Fruit fly (Drosophila melanogaster) whole organism, prepupa: Measurements from ENCODE around the gene Ude.

Experiments used
- Blimp-1 ChIP-seq: fragments of 200-800 bp; sonication (Bioruptor generic); optimal IDR thresholded peaks from 3 replicates; lab custom pipeline; 2017; ENCODE audit warnings: missing biosample characterization, missing genetic modification characterization, mild to moderate bottlenecking, moderate library complexity, missing genetic modification reagents
- CG10669 ChIP-seq: fragments of 200-800 bp; sonication (Bioruptor generic); optimal IDR thresholded peaks from 3 replicates; lab custom pipeline; 2018; ENCODE audit warnings: missing biosample characterization, mild to moderate bottlenecking, missing genetic modification characterization, moderate library complexity
- CG11294 ChIP-seq: fragments of 200-800 bp; sonication (Bioruptor generic); IDR thresholded peaks from 2 replicates; pipeline ENCODE4 v1.3.6; 2022; ENCODE audit warnings: missing biosample characterization, missing genetic modification characterization
- CG11762 ChIP-seq: fragments of 200-800 bp; sonication (Bioruptor generic); optimal IDR thresholded peaks from 3 replicates; lab custom pipeline; 2016; ENCODE audit warnings: missing biosample characterization, missing genetic modification characterization; ENCODE audit not compliant: insufficient read depth
- CG11902 ChIP-seq: fragments of 200-800 bp; sonication (Bioruptor generic); optimal IDR thresholded peaks from 3 replicates; lab custom pipeline; 2016; ENCODE audit warnings: missing biosample characterization, missing genetic modification characterization
- CG15336 ChIP-seq: fragments of 200-800 bp; sonication (Bioruptor generic); IDR thresholded peaks from 2 replicates; pipeline ENCODE4 v1.3.6; 2022; ENCODE audit warnings: missing biosample characterization, missing genetic modification characterization
- CG1621 ChIP-seq: fragments of 200-800 bp; sonication (Bioruptor generic); optimal IDR thresholded peaks from 3 replicates; lab custom pipeline; 2018; ENCODE audit warnings: missing biosample characterization, mild to moderate bottlenecking, missing genetic modification characterization
- CG16779 ChIP-seq: fragments of 200-800 bp; sonication (Bioruptor generic); optimal IDR thresholded peaks from 3 replicates; lab custom pipeline; 2017; ENCODE audit warnings: missing biosample characterization, mild to moderate bottlenecking, missing genetic modification characterization
- CG31627 ChIP-seq: fragments of 200-800 bp; sonication (Bioruptor generic); optimal IDR thresholded peaks from 3 replicates; lab custom pipeline; 2016; ENCODE audit warnings: missing biosample characterization, missing genetic modification characterization
- CG32006 ChIP-seq: fragments of 200-800 bp; sonication (Bioruptor generic); optimal IDR thresholded peaks from 3 replicates; lab custom pipeline; 2017; ENCODE audit warnings: missing biosample characterization, mild to moderate bottlenecking, missing genetic modification characterization
- CG3919 ChIP-seq: fragments of 200-800 bp; sonication (Bioruptor generic); optimal IDR thresholded peaks from 3 replicates; lab custom pipeline; 2016; ENCODE audit warnings: missing biosample characterization, missing genetic modification characterization
- CG6276 ChIP-seq: fragments of 200-800 bp; sonication (Bioruptor generic); optimal IDR thresholded peaks from 2 replicates; lab custom pipeline; 2017; ENCODE audit warnings: missing biosample characterization, mild to moderate bottlenecking, missing genetic modification characterization
- CG6792 ChIP-seq: fragments of 200-800 bp; sonication (Bioruptor generic); optimal IDR thresholded peaks from 3 replicates; lab custom pipeline; 2016; ENCODE audit warnings: missing biosample characterization, missing genetic modification characterization
- CG6808 ChIP-seq: fragments of 200-800 bp; sonication (Bioruptor generic); optimal IDR thresholded peaks from 3 replicates; lab custom pipeline; 2017; ENCODE audit warnings: missing biosample characterization, missing genetic modification characterization, mild to moderate bottlenecking, moderate library complexity, missing genetic modification reagents
- CG7368 ChIP-seq: fragments of 200-800 bp; sonication (Bioruptor generic); optimal IDR thresholded peaks from 3 replicates; lab custom pipeline; 2016; ENCODE audit warnings: missing biosample characterization, missing genetic modification characterization
- CG8119 ChIP-seq: fragments of 200-800 bp; sonication (Bioruptor generic); IDR thresholded peaks from 3 replicates; pipeline ENCODE4 v1.3.6; 2022; ENCODE audit warnings: missing biosample characterization, missing genetic modification characterization
- CG8319 ChIP-seq: fragments of 200-800 bp; sonication (Bioruptor generic); optimal IDR thresholded peaks from 3 replicates; lab custom pipeline; 2016; ENCODE audit warnings: missing biosample characterization, missing genetic modification characterization
- CG8632 ChIP-seq: fragments of 200-800 bp; sonication (Bioruptor generic); optimal IDR thresholded peaks from 3 replicates; lab custom pipeline; 2016; ENCODE audit warnings: missing biosample characterization, missing genetic modification characterization
- CG9139 ChIP-seq: fragments of 200-800 bp; sonication (Bioruptor generic); optimal IDR thresholded peaks from 3 replicates; lab custom pipeline; 2017; ENCODE audit warnings: missing biosample characterization, mild to moderate bottlenecking, missing genetic modification characterization
- Eip75B ChIP-seq: fragments of 200-800 bp; sonication (Bioruptor generic); optimal IDR thresholded peaks from 3 replicates; lab custom pipeline; 2016; ENCODE audit warnings: missing biosample characterization, missing genetic modification characterization
- Eip78C ChIP-seq: fragments of 200-800 bp; sonication (Bioruptor generic); peaks from one replicate; lab custom pipeline; 2016; ENCODE audit warnings: missing biosample characterization, missing genetic modification characterization
- Eip93F ChIP-seq: fragments of 200-800 bp; sonication (Bioruptor generic); optimal IDR thresholded peaks from 2 replicates; lab custom pipeline; 2016; ENCODE audit warnings: missing biosample characterization, mild to moderate bottlenecking, missing genetic modification characterization
- Ets21C ChIP-seq: fragments of 200-800 bp; sonication (Bioruptor generic); optimal IDR thresholded peaks from 3 replicates; lab custom pipeline; 2016; ENCODE audit warnings: missing biosample characterization, missing genetic modification characterization
- Ets96B ChIP-seq: fragments of 200-800 bp; optimal IDR thresholded peaks from 2 replicates; lab custom pipeline; 2019; ENCODE audit warnings: missing biosample characterization, mild to moderate bottlenecking, missing genetic modification characterization, moderate library complexity
- Gug ChIP-seq: fragments of 200-800 bp; sonication (Bioruptor generic); IDR thresholded peaks from 2 replicates; pipeline ENCODE4 v1.3.6; 2022; ENCODE audit warnings: missing biosample characterization, missing genetic modification characterization
- Hr38 ChIP-seq: sonication (Bioruptor generic); optimal IDR thresholded peaks from 2 replicates; lab custom pipeline; 2016; ENCODE audit warnings: missing biosample characterization, missing genetic modification characterization
- Hr39 ChIP-seq: fragments of 200-800 bp; sonication (Bioruptor generic); optimal IDR thresholded peaks from 2 replicates; lab custom pipeline; 2016; ENCODE audit warnings: missing biosample characterization, missing genetic modification characterization
- Hr4 ChIP-seq: fragments of 200-800 bp; sonication (Bioruptor generic); optimal IDR thresholded peaks from 3 replicates; lab custom pipeline; 2016; ENCODE audit warnings: missing biosample characterization, missing genetic modification characterization
- Lpt ChIP-seq: fragments of 200-800 bp; sonication (Bioruptor generic); optimal IDR thresholded peaks from 3 replicates; lab custom pipeline; 2016; ENCODE audit warnings: missing biosample characterization, missing genetic modification characterization
- Sox102F ChIP-seq: fragments of 200-800 bp; sonication (Bioruptor generic); optimal IDR thresholded peaks from 2 replicates; lab custom pipeline; 2016; ENCODE audit warnings: missing biosample characterization, mild to moderate bottlenecking, missing genetic modification characterization
- achi ChIP-seq: fragments of 200-800 bp; sonication (Bioruptor generic); optimal IDR thresholded peaks from 3 replicates; lab custom pipeline; 2016; ENCODE audit warnings: missing biosample characterization, missing genetic modification characterization
- acj6 ChIP-seq: fragments of 200-800 bp; sonication (Bioruptor generic); optimal IDR thresholded peaks from 3 replicates; lab custom pipeline; 2016; ENCODE audit warnings: missing biosample characterization, missing genetic modification characterization
- dac ChIP-seq: fragments of 200-800 bp; sonication (Bioruptor generic); optimal IDR thresholded peaks from 2 replicates; lab custom pipeline; 2017; ENCODE audit warnings: missing biosample characterization, mild to moderate bottlenecking, missing genetic modification characterization
- dsx ChIP-seq: fragments of 200-800 bp; optimal IDR thresholded peaks from 3 replicates; lab custom pipeline; 2019; ENCODE audit warnings: missing biosample characterization, mild to moderate bottlenecking, missing genetic modification characterization, moderate library complexity; ENCODE audit not compliant: poor library complexity, severe bottlenecking
- eg ChIP-seq: fragments of 200-800 bp; sonication (Bioruptor generic); IDR thresholded peaks from 3 replicates; pipeline ENCODE4 v1.3.6; 2022; ENCODE audit warnings: missing biosample characterization, missing genetic modification characterization
- esn ChIP-seq: fragments of 200-800 bp; sonication (Bioruptor generic); optimal IDR thresholded peaks from 2 replicates; lab custom pipeline; 2016; ENCODE audit warnings: missing biosample characterization, mild to moderate bottlenecking, missing genetic modification characterization, moderate library complexity
- fd59A ChIP-seq: fragments of 200-800 bp; sonication (Bioruptor generic); optimal IDR thresholded peaks from 2 replicates; lab custom pipeline; 2017; ENCODE audit warnings: missing biosample characterization, mild to moderate bottlenecking, missing genetic modification characterization, missing genetic modification reagents
- fd85E ChIP-seq: fragments of 200-800 bp; sonication (Bioruptor generic); optimal IDR thresholded peaks from 3 replicates; lab custom pipeline; 2016; ENCODE audit warnings: missing biosample characterization, missing genetic modification characterization
- fkh ChIP-seq: fragments of 200-800 bp; sonication (Bioruptor generic); optimal IDR thresholded peaks from 3 replicates; lab custom pipeline; 2017; ENCODE audit warnings: missing biosample characterization, mild to moderate bottlenecking, missing genetic modification characterization, moderate library complexity
- lz ChIP-seq: fragments of 200-800 bp; sonication (Bioruptor generic); optimal IDR thresholded peaks from 3 replicates; lab custom pipeline; 2016; ENCODE audit warnings: missing biosample characterization, missing genetic modification characterization
- net ChIP-seq: fragments of 200-800 bp; sonication (Bioruptor generic); optimal IDR thresholded peaks from 3 replicates; lab custom pipeline; 2016; ENCODE audit warnings: missing biosample characterization, missing genetic modification characterization
- pdm3 ChIP-seq: fragments of 200-800 bp; sonication (Bioruptor generic); optimal IDR thresholded peaks from 3 replicates; lab custom pipeline; 2016; ENCODE audit warnings: missing biosample characterization, missing genetic modification characterization
- salr ChIP-seq, 2 experiments: fragments of 200-800 bp; sonication (Bioruptor generic); optimal IDR thresholded peaks; 3 replicates each; lab custom pipeline; 2016 to 2018; ENCODE audit warnings: missing biosample characterization in 2 of 2, missing genetic modification characterization in 2 of 2, mild to moderate bottlenecking in 1 of 2
- svp ChIP-seq: fragments of 200-800 bp; sonication (Bioruptor generic); peaks from one replicate; lab custom pipeline; 2016; ENCODE audit warnings: missing biosample characterization, missing genetic modification characterization
- topi ChIP-seq: fragments of 200-800 bp; sonication (Bioruptor generic); optimal IDR thresholded peaks from 3 replicates; lab custom pipeline; 2016; ENCODE audit warnings: missing biosample characterization, missing genetic modification characterization

Ude gene

dm6 chr3R:24787042-24787565 lies 12.4 kb downstream of the Ude start, which contains the start of gene CG5805 (continued):
- TF ChIP-seq Blimp-1 (GFP tag; lab: Kevin White, UChicago) (peak; percentile 43), CG6276 (GFP tag; lab: Kevin White, UChicago) (no peak), CG7368 (GFP tag; lab: Kevin White, UChicago) (peak; percentile 52), CG11294 (GFP tag; lab: Robert Waterston, UW) (no peak), CG8119 (GFP tag; lab: Robert Waterston, UW) (no peak), topi (GFP tag; lab: Kevin White, UChicago) (peak; percentile 69), acj6 (GFP tag; lab: Kevin White, UChicago) (peak; percentile 58), CG8319 (GFP tag; lab: Kevin White, UChicago) (peak; percentile 62), salr (GFP tag; optimal IDR thresholded peaks at IDR 0.05; lab: Kevin White, UChicago) (peak in 1 of 2 experiments; percentile 71), Lpt (no peak), CG1621 (tag; lab: Kevin White, UChicago) (peak; percentile 55), dsx (GFP tag; lab: Kevin White, UChicago) (no peak), Eip93F (no peak), Hr4 (peak; percentile 35), CG3919 (GFP tag; lab: Kevin White, UChicago) (peak; percentile 78), fd59A (GFP tag; lab: Kevin White, UChicago) (peak; percentile 14), fkh (GFP tag; lab: Kevin White, UChicago) (no peak), dac (GFP tag; lab: Kevin White, UChicago) (peak; percentile 4), CG6792 (GFP tag; lab: Kevin White, UChicago) (peak; percentile 31), fd85E (no peak), CG6808 (GFP tag; lab: Kevin White, UChicago) (peak; percentile 15), CG15336 (GFP tag; lab: Robert Waterston, UW) (no peak), CG9139 (GFP tag; lab: Kevin White, UChicago) (no peak)

- TF ChIP-seq Eip78C (peak; percentile 35), CG11902 (GFP tag; lab: Kevin White, UChicago) (no peak), salr (GFP tag; optimal IDR thresholded peaks at IDR 0.05; lab: Kevin White, UChicago) (no peak), eg (GFP tag; lab: Robert Waterston, UW) (peak; percentile 7; the same call in 1 of the 3 replicates), fd59A (GFP tag; lab: Kevin White, UChicago) (no peak), svp (peak; percentile 67), CG6808 (GFP tag; lab: Kevin White, UChicago) (no peak)
These were observed 21.2 kb downstream of the Ude start for dm6 chr3R:24778218-24778739.

dm6 chr3R:24777101-24777500 lies 22.4 kb downstream of the Ude start:
- no peak for TF ChIP-seq CG31627
- no peak for TF ChIP-seq CG3919 (GFP tag; lab: Kevin White, UChicago)
- TF ChIP-seq CG7368 (GFP tag; lab: Kevin White, UChicago) = no peak
- peak; percentile 32 for TF ChIP-seq svp
- no peak for TF ChIP-seq CG16779 (tag; lab: Kevin White, UChicago)
- no peak for TF ChIP-seq CG11902 (GFP tag; lab: Kevin White, UChicago)
- no peak for TF ChIP-seq esn (GFP tag; lab: Kevin White, UChicago)
- TF ChIP-seq Lpt = peak; percentile 12
- no peak for TF ChIP-seq Hr38 (GFP tag; lab: Kevin White, UChicago)
- TF ChIP-seq Hr4 = peak; percentile 89
- TF ChIP-seq CG6808 (GFP tag; lab: Kevin White, UChicago) = no peak
- TF ChIP-seq Eip93F = no peak
- no peak for TF ChIP-seq fkh (GFP tag; lab: Kevin White, UChicago)
- peak; percentile 80 for TF ChIP-seq Eip78C
- no peak for TF ChIP-seq CG10669
- peak; percentile 12 for TF ChIP-seq achi (GFP tag; lab: Kevin White, UChicago)
- no peak for TF ChIP-seq Hr39 (GFP tag; lab: Kevin White, UChicago)
- TF ChIP-seq salr (GFP tag; optimal IDR thresholded peaks at IDR 0.05; lab: Kevin White, UChicago) = no peak
- no peak for TF ChIP-seq dsx (GFP tag; lab: Kevin White, UChicago)
- TF ChIP-seq CG32006 (GFP tag; lab: Kevin White, UChicago) = peak; percentile 84
- no peak for TF ChIP-seq Blimp-1 (GFP tag; lab: Kevin White, UChicago)
- TF ChIP-seq Ets21C (GFP tag; lab: Kevin White, UChicago) = no peak
- peak; percentile 77 for TF ChIP-seq CG8119 (GFP tag; lab: Robert Waterston, UW)
- TF ChIP-seq Gug (GFP tag; lab: Robert Waterston, UW) = no peak
- TF ChIP-seq lz (GFP tag; lab: Kevin White, UChicago) = no peak
- TF ChIP-seq Eip75B = no peak
- peak; percentile 3 for TF ChIP-seq net (GFP tag; lab: Kevin White, UChicago)
- TF ChIP-seq CG11762 (GFP tag; lab: Kevin White, UChicago) = no peak
- TF ChIP-seq Sox102F (GFP tag; lab: Kevin White, UChicago) = no peak
- peak; percentile 5 for TF ChIP-seq pdm3 (GFP tag; lab: Kevin White, UChicago)
- TF ChIP-seq CG8632 = no peak
- TF ChIP-seq Ets96B (tag; lab: Kevin White, UChicago) = no peak
